Worm (Caenorhabditis elegans): ENCODE measurements around the gene cut-1.

Gene cut-1

ce11 chrII:11316663-11317062, 47.7 kb downstream of the cut-1 start:
- TF ChIP-seq ztf-29 (GFP tag; IDR thresholded peaks at IDR 0.05): no peak
- TF ChIP-seq ztf-23 (GFP tag; IDR thresholded peaks at IDR 0.05): no peak
- no peak for TF ChIP-seq klf-2 (GFP tag; conservative IDR thresholded peaks at IDR 0.05)
- no peak for TF ChIP-seq tab-1 (GFP tag; IDR thresholded peaks at IDR 0.05)
- no peak for TF ChIP-seq T22C8.4 (GFP tag; IDR thresholded peaks at IDR 0.05)
- TF ChIP-seq flt-1 (GFP tag; IDR thresholded peaks at IDR 0.05): no peak
- TF ChIP-seq med-1 (GFP tag; optimal IDR thresholded peaks at IDR 0.05; ENCODE audit: insufficient read depth): no peak
- TF ChIP-seq ref-1 (GFP tag; conservative IDR thresholded peaks at IDR 0.05): no peak
- TF ChIP-seq cog-1 (tag; optimal IDR thresholded peaks at IDR 0.05): no peak

- TF ChIP-seq med-1 (GFP tag; optimal IDR thresholded peaks at IDR 0.05; ENCODE audit: insufficient read depth) (no peak), T22C8.4 (GFP tag; IDR thresholded peaks at IDR 0.05) (no peak), ztf-29 (GFP tag; IDR thresholded peaks at IDR 0.05) (no peak), flt-1 (GFP tag; IDR thresholded peaks at IDR 0.05) (no peak), ref-1 (GFP tag; conservative IDR thresholded peaks at IDR 0.05) (no peak), cog-1 (tag; optimal IDR thresholded peaks at IDR 0.05) (no peak), klf-2 (GFP tag; conservative IDR thresholded peaks at IDR 0.05) (no peak), ztf-23 (GFP tag; IDR thresholded peaks at IDR 0.05) (no peak), tab-1 (GFP tag; IDR thresholded peaks at IDR 0.05) (no peak)
Observed at ce11 chrII:11319591-11319990, 50.7 kb downstream of the cut-1 start, which contains the start of gene nlp-51. Gene nlp-51 (minus strand): TSS chrII:11319691.

Measured in whole organism, midembryonic.